Worm (Caenorhabditis elegans) whole organism, late embryonic: ENCODE data around the gene dmsr-5.

Experiments
- C08G9.2 ChIP-seq: sonication (generic microtip); optimal IDR thresholded peaks from 2 replicates; lab custom pipeline; 2016; ENCODE audit warnings: mild to moderate bottlenecking, missing genetic modification characterization, moderate library complexity, missing compliant biosample characterization
- C38D4.7 ChIP-seq: fragments of 200-800 bp; sonication (Bioruptor generic); optimal IDR thresholded peaks from 2 replicates; lab custom pipeline; 2018; ENCODE audit warnings: mild to moderate bottlenecking, missing genetic modification characterization, moderate library complexity, missing compliant biosample characterization
- F13H6.1 ChIP-seq: sonication (generic microtip); optimal IDR thresholded peaks from 2 replicates; lab custom pipeline; 2016; ENCODE audit warnings: missing genetic modification characterization, missing compliant biosample characterization
- K09A11.1 ChIP-seq: sonication (generic microtip); optimal IDR thresholded peaks from 2 replicates; lab custom pipeline; 2017; ENCODE audit warnings: antibody characterized with exemption, mild to moderate bottlenecking, missing genetic modification characterization, missing compliant biosample characterization; ENCODE audit not compliant: insufficient read depth
- T23F11.4 ChIP-seq: fragments of 200-800 bp; sonication (Bioruptor generic); optimal IDR thresholded peaks from 2 replicates; lab custom pipeline; 2018; ENCODE audit warnings: mild to moderate bottlenecking, missing genetic modification characterization, missing compliant biosample characterization
- ahr-1 ChIP-seq: sonication (generic microtip); optimal IDR thresholded peaks from 2 replicates; lab custom pipeline; 2016; ENCODE audit warnings: missing genetic modification characterization, missing compliant biosample characterization
- ama-1 ChIP-seq: fragments of 150-350 bp; optimal IDR thresholded peaks from 2 replicates; lab custom pipeline; 2014
- ceh-18 ChIP-seq: sonication (generic microtip); optimal IDR thresholded peaks from 2 replicates; lab custom pipeline; 2016; ENCODE audit warnings: missing genetic modification characterization, missing compliant biosample characterization
- ceh-2 ChIP-seq: sonication (generic microtip); optimal IDR thresholded peaks from 2 replicates; lab custom pipeline; 2016; ENCODE audit warnings: missing genotype, missing genetic modification characterization, missing compliant biosample characterization
- ceh-30 ChIP-seq: fragments of 150-350 bp; optimal IDR thresholded peaks from 2 replicates; lab custom pipeline; 2014; ENCODE audit warnings: missing biosample characterization, missing genetic modification characterization
- ceh-31 ChIP-seq: sonication (generic microtip); optimal IDR thresholded peaks from 2 replicates; lab custom pipeline; 2016; ENCODE audit warnings: missing genetic modification characterization, missing compliant biosample characterization
- ceh-34 ChIP-seq: sonication (generic microtip); optimal IDR thresholded peaks from 2 replicates; lab custom pipeline; 2016; ENCODE audit warnings: mild to moderate bottlenecking, missing genetic modification characterization, missing compliant biosample characterization
- ceh-45 ChIP-seq: fragments of 200-800 bp; sonication (Bioruptor generic); IDR thresholded peaks from 2 replicates; pipeline ENCODE4 v1.3.6; 2022; ENCODE audit warnings: missing genetic modification reagents, missing genetic modification characterization, missing compliant biosample characterization
- ceh-6 ChIP-seq: fragments of 200-800 bp; sonication (Bioruptor generic); optimal IDR thresholded peaks from 2 replicates; lab custom pipeline; 2018; ENCODE audit warnings: mild to moderate bottlenecking, missing genetic modification characterization, missing compliant biosample characterization
- ceh-9 ChIP-seq: sonication (generic microtip); optimal IDR thresholded peaks from 2 replicates; lab custom pipeline; 2016; ENCODE audit warnings: mild to moderate bottlenecking, missing genetic modification characterization, inconsistent platforms, missing compliant biosample characterization
- dmd-4 ChIP-seq: sonication (generic microtip); optimal IDR thresholded peaks from 2 replicates; lab custom pipeline; 2016; ENCODE audit warnings: borderline replicate concordance, missing genetic modification characterization, missing compliant biosample characterization
- dve-1 ChIP-seq: sonication (generic microtip); optimal IDR thresholded peaks from 2 replicates; lab custom pipeline; 2017; ENCODE audit warnings: antibody characterized with exemption, mild to moderate bottlenecking, missing genetic modification characterization, missing compliant biosample characterization
- elt-4 ChIP-seq: sonication (generic microtip); optimal IDR thresholded peaks from 2 replicates; lab custom pipeline; 2016; ENCODE audit warnings: missing genetic modification characterization, missing compliant biosample characterization
- eyg-1 ChIP-seq: sonication (generic microtip); optimal IDR thresholded peaks from 2 replicates; lab custom pipeline; 2016; ENCODE audit warnings: missing genotype, missing genetic modification characterization, missing compliant biosample characterization
- fkh-10 ChIP-seq: fragments of 150-350 bp; optimal IDR thresholded peaks from 2 replicates; lab custom pipeline; 2014; ENCODE audit warnings: missing biosample characterization, missing genetic modification reagents, missing genetic modification characterization
- fkh-6 ChIP-seq: sonication (generic microtip); optimal IDR thresholded peaks from 2 replicates; lab custom pipeline; 2016; ENCODE audit warnings: missing genetic modification characterization, missing compliant biosample characterization
- gmeb-2 ChIP-seq: sonication (generic microtip); optimal IDR thresholded peaks from 2 replicates; lab custom pipeline; 2016; ENCODE audit warnings: missing genetic modification characterization, inconsistent platforms, missing compliant biosample characterization
- hlh-30 ChIP-seq: sonication (generic microtip); optimal IDR thresholded peaks from 2 replicates; lab custom pipeline; 2017; ENCODE audit warnings: antibody characterized with exemption, missing genetic modification characterization, missing compliant biosample characterization; ENCODE audit not compliant: insufficient read depth
- hlh-6 ChIP-seq: sonication (generic microtip); optimal IDR thresholded peaks from 2 replicates; lab custom pipeline; 2016; ENCODE audit warnings: missing genotype, missing genetic modification characterization, missing compliant biosample characterization
- lim-6 ChIP-seq: sonication (generic microtip); optimal IDR thresholded peaks from 2 replicates; lab custom pipeline; 2016; ENCODE audit warnings: missing genetic modification characterization, missing compliant biosample characterization
- lin-11 ChIP-seq: fragments of 200-800 bp; sonication (Bioruptor generic); optimal IDR thresholded peaks from 2 replicates; lab custom pipeline; 2018; ENCODE audit warnings: mild to moderate bottlenecking, missing genetic modification characterization, missing compliant biosample characterization
- madf-2 ChIP-seq: sonication (generic microtip); optimal IDR thresholded peaks from 2 replicates; lab custom pipeline; 2017; ENCODE audit warnings: missing genetic modification characterization, missing compliant biosample characterization
- mec-3 ChIP-seq: sonication (generic microtip); optimal IDR thresholded peaks from 2 replicates; lab custom pipeline; 2016; ENCODE audit warnings: borderline replicate concordance, missing genetic modification characterization, missing compliant biosample characterization
- nfya-1 ChIP-seq: sonication (generic microtip); optimal IDR thresholded peaks from 2 replicates; lab custom pipeline; 2017; ENCODE audit warnings: missing genetic modification characterization, mild to moderate bottlenecking, missing compliant biosample characterization, antibody characterized with exemption, moderate library complexity
- npax-4 ChIP-seq: sonication (generic microtip); optimal IDR thresholded peaks from 2 replicates; lab custom pipeline; 2016; ENCODE audit warnings: missing genetic modification characterization, missing compliant biosample characterization
- odd-2 ChIP-seq: sonication (generic microtip); optimal IDR thresholded peaks from 2 replicates; lab custom pipeline; 2017; ENCODE audit warnings: antibody characterized with exemption, mild to moderate bottlenecking, missing genetic modification characterization, missing compliant biosample characterization
- pag-3 ChIP-seq: sonication (generic microtip); optimal IDR thresholded peaks from 2 replicates; lab custom pipeline; 2016; ENCODE audit warnings: missing compliant biosample characterization, missing genetic modification characterization, borderline replicate concordance
- pha-2 ChIP-seq: sonication (generic microtip); optimal IDR thresholded peaks from 2 replicates; lab custom pipeline; 2017; ENCODE audit warnings: mild to moderate bottlenecking, missing genetic modification characterization, missing compliant biosample characterization
- pha-4 ChIP-seq: fragments of 150-350 bp; optimal IDR thresholded peaks from 2 replicates; lab custom pipeline; 2018; ENCODE audit warnings: missing biosample characterization, missing genetic modification reagents, missing genetic modification characterization
- pros-1 ChIP-seq: fragments of 150-350 bp; optimal IDR thresholded peaks from 2 replicates; lab custom pipeline; 2014; ENCODE audit warnings: missing biosample characterization, missing genetic modification reagents, missing genetic modification characterization
- rnt-1 ChIP-seq: sonication (generic microtip); optimal IDR thresholded peaks from 2 replicates; lab custom pipeline; 2016; ENCODE audit warnings: missing genetic modification characterization, missing compliant biosample characterization
- ttx-3 ChIP-seq: sonication (generic microtip); optimal IDR thresholded peaks from 2 replicates; lab custom pipeline; 2016; ENCODE audit warnings: missing genetic modification reagents, missing genetic modification characterization, missing compliant biosample characterization
- unc-3 ChIP-seq, 2 experiments: fragments of 200-800 bp in 1 of 2; sonication (Bioruptor generic) in 1 of 2; sonication (generic microtip) in 1 of 2; conservative IDR thresholded peaks in 1 of 2; optimal IDR thresholded peaks in 1 of 2; 2 replicates each; pipeline versions ENCODE4 v1.3.6 to Lab custom; 2016 to 2022; ENCODE audit warnings: missing compliant biosample characterization in 2 of 2, missing genetic modification characterization in 2 of 2, missing genetic modification reagents in 1 of 2
- unc-42 ChIP-seq: sonication (generic microtip); optimal IDR thresholded peaks from 2 replicates; lab custom pipeline; 2016; ENCODE audit warnings: missing genotype, missing genetic modification characterization, missing compliant biosample characterization
- unc-55 ChIP-seq: sonication (generic microtip); optimal IDR thresholded peaks from 2 replicates; lab custom pipeline; 2017; ENCODE audit warnings: missing biosample characterization, missing genetic modification reagents, missing genetic modification characterization
- unc-86 ChIP-seq: sonication (generic microtip); optimal IDR thresholded peaks from 2 replicates; lab custom pipeline; 2016; ENCODE audit warnings: missing genetic modification characterization, missing compliant biosample characterization
- ztf-16 ChIP-seq: sonication (generic microtip); optimal IDR thresholded peaks from 2 replicates; lab custom pipeline; 2017; ENCODE audit warnings: missing genetic modification characterization, missing compliant biosample characterization

The dmsr-5 gene

DNA sequence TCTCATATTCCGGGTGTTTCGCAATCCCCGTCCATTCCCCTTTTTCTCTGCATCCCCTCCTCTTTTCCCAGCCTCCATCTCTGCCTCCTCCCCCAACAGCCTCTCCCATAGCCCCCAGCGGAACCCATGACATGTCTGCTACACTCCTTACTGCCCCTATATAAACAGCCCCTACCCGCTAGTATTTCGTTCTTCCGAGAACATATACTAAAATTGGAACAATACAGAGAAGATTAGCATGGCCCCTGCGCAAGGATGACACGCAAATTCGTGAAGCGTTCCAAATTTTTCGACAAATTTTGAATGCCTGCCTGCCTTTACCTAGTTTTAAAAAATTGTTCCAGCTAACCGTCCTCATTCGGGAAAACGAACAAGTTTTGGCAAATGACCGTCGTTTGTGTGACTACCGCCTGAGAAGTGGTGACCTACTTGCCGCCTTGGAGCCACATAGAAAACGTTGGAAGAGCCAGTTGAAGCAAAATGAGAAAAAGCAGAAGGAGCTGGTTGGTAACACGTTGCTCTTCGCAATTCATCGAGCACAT, 5.5 kb downstream of the dmsr-5 start (continued):
- TF ChIP-seq ceh-34 (tag; lab: Kevin White, UChicago) (peak; percentile 97), ztf-16 (tag; lab: Kevin White, UChicago) (peak; percentile 98), ceh-31 (tag; lab: Kevin White, UChicago) (peak; percentile 92), unc-55 (GFP tag; lab: Kevin White, UChicago) (peak; percentile 95), ahr-1 (tag; lab: Kevin White, UChicago) (peak; percentile 82), C08G9.2 (tag; lab: Kevin White, UChicago) (peak; percentile 90), unc-42 (tag; lab: Kevin White, UChicago) (peak; percentile 92), elt-4 (tag; lab: Kevin White, UChicago) (peak; percentile 71), unc-86 (peak; percentile 95), npax-4 (peak; percentile 86), madf-2 (peak; percentile 95), ceh-18 (tag; lab: Kevin White, UChicago) (peak; percentile 99), ceh-2 (tag; lab: Kevin White, UChicago) (peak; percentile 94), eyg-1 (tag; lab: Kevin White, UChicago) (peak; percentile 96), C38D4.7 (GFP tag; lab: Kevin White, UChicago) (peak; percentile 93), ttx-3 (tag; lab: Kevin White, UChicago) (peak; percentile 94), T23F11.4 (GFP tag; lab: Kevin White, UChicago) (peak; percentile 96), dve-1 (tag; lab: Kevin White, UChicago) (peak; percentile 94), dmd-4 (tag; lab: Kevin White, UChicago) (peak; percentile 96), mec-3 (tag; lab: Kevin White, UChicago) (peak; percentile 89), pha-4 (tag; lab: Kevin White, UChicago) (no peak), lim-6 (tag; lab: Kevin White, UChicago) (peak; percentile 88), pha-2 (tag; lab: Kevin White, UChicago) (peak; percentile 95), odd-2 (tag; lab: Kevin White, UChicago) (peak; percentile 53), lin-11 (tag; lab: Kevin White, UChicago) (peak; percentile 87), nfya-1 (tag; lab: Kevin White, UChicago) (peak; percentile 92), ceh-6 (GFP tag; lab: Kevin White, UChicago) (peak; percentile 94), gmeb-2 (tag; lab: Kevin White, UChicago) (peak; percentile 89), rnt-1 (tag; lab: Kevin White, UChicago) (peak; percentile 91), ceh-30 (peak; percentile 83), fkh-6 (tag; lab: Kevin White, UChicago) (peak; percentile 92), fkh-10 (GFP tag; lab: Kevin White, UChicago) (peak; percentile 79), unc-3 (GFP tag; conservative IDR thresholded peaks at IDR 0.05; lab: Robert Waterston, UW) (peak; percentile 94), unc-3 (tag; optimal IDR thresholded peaks at IDR 0.05; lab: Kevin White, UChicago) (peak; percentile 87), hlh-30 (tag; lab: Kevin White, UChicago) (peak; percentile 88), pag-3 (peak; percentile 95), ceh-45 (GFP tag; lab: Robert Waterston, UW) (peak; percentile 94), F13H6.1 (peak; percentile 94), ceh-9 (peak; percentile 5), pros-1 (tag; lab: Kevin White, UChicago) (peak; percentile 89), hlh-6 (peak; percentile 97), ama-1 (lab: Kevin White, UChicago) (no peak), K09A11.1 (tag; lab: Kevin White, UChicago) (peak; percentile 91)
